Fruit fly (Drosophila melanogaster): ENCODE data around the gene CG44475.

Gene CG44475

DNA sequence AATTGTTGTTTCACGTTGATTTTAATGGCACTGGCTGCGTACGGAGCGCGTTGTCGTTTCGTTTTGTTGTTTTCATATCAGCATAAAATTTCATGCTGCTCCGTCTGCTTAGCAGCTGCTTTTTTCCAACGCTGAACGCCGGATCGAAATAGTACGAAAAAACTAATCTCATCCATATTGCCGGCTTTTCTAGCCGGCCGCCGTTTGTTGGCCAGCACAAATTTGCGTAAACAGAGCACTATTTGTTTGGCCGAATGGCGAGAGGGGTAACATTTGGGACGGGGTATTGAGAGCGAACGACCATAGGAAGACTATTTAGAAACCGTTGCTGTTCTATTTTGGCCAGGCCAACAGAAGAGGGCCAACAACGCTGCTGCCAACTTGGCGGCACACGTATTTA, 26.8 kb upstream of the CG44475 start (continued):
- TF ChIP-seq ara (GFP tag; IDR thresholded peaks at IDR 0.05) (no peak), CG14860 (GFP tag; IDR thresholded peaks at IDR 0.05; ENCODE audit: partially characterized antibody) (no peak), HLH3B (GFP tag; IDR thresholded peaks at IDR 0.05) (no peak), CG33557 (GFP tag; optimal IDR thresholded peaks at IDR 0.05) (no peak), scrt (GFP tag; optimal IDR thresholded peaks at IDR 0.05) (no peak), lab (GFP tag; optimal IDR thresholded peaks at IDR 0.05) (peak; percentile 61), CG4328 (GFP tag; optimal IDR thresholded peaks at IDR 0.05) (peak; percentile 18), gem (tag; optimal IDR thresholded peaks at IDR 0.05) (no peak), amos (GFP tag; IDR thresholded peaks at IDR 0.05; ENCODE audit: partially characterized antibody) (no peak; the same call in 1 of the 2 replicates), tup (GFP tag; optimal IDR thresholded peaks at IDR 0.05) (no peak), CG18011 (GFP tag; optimal IDR thresholded peaks at IDR 0.05) (no peak), Six4 (GFP tag; optimal IDR thresholded peaks at IDR 0.05) (no peak), yki (optimal IDR thresholded peaks at IDR 0.05) (no peak), grn (GFP tag; optimal IDR thresholded peaks at IDR 0.05) (no peak), CG12391 (tag; optimal IDR thresholded peaks at IDR 0.05) (no peak), Awh (GFP tag; IDR thresholded peaks at IDR 0.05) (no peak), CG11398 (GFP tag; optimal IDR thresholded peaks at IDR 0.05) (peak; percentile 12), sna (GFP tag; IDR thresholded peaks at IDR 0.05; ENCODE audit: partially characterized antibody) (no peak), vfl (GFP tag; optimal IDR thresholded peaks at IDR 0.05) (no peak), h (optimal IDR thresholded peaks at IDR 0.05) (no peak), CG4730 (GFP tag; IDR thresholded peaks at IDR 0.05) (no peak), CkIIα-i1 (GFP tag; IDR thresholded peaks at IDR 0.05) (no peak), z (GFP tag; IDR thresholded peaks at IDR 0.05) (no peak), HLH4C (GFP tag; IDR thresholded peaks at IDR 0.05; ENCODE audit: partially characterized antibody) (no peak), Nf-YC (tag; optimal IDR thresholded peaks at IDR 0.05) (peak; percentile 9), D19B (GFP tag; optimal IDR thresholded peaks at IDR 0.05) (no peak), CG5180 (GFP tag; optimal IDR thresholded peaks at IDR 0.05) (no peak), fru (optimal IDR thresholded peaks at IDR 0.05) (no peak), CG13894 (tag; optimal IDR thresholded peaks at IDR 0.05) (peak; percentile 39), CG6854 (GFP tag; optimal IDR thresholded peaks at IDR 0.05) (no peak), grau (tag; optimal IDR thresholded peaks at IDR 0.05) (peak; percentile 4), CG15696 (tag; optimal IDR thresholded peaks at IDR 0.05) (no peak), CrebB (tag; optimal IDR thresholded peaks at IDR 0.05) (no peak), fd102C (GFP tag; optimal IDR thresholded peaks at IDR 0.05) (no peak), E2f2 (GFP tag; IDR thresholded peaks at IDR 0.05) (no peak), Ada2b (GFP tag; IDR thresholded peaks at IDR 0.05) (no peak), CG33213 (GFP tag; optimal IDR thresholded peaks at IDR 0.05) (no peak), cad (GFP tag; optimal IDR thresholded peaks at IDR 0.05) (no peak), H2.0 (GFP tag; IDR thresholded peaks at IDR 0.05) (no peak), Optix (GFP tag; IDR thresholded peaks at IDR 0.05) (no peak), CG3995 (GFP tag; optimal IDR thresholded peaks at IDR 0.05) (no peak), CG8281 (tag; optimal IDR thresholded peaks at IDR 0.05) (no peak), Usf (GFP tag; optimal IDR thresholded peaks at IDR 0.05) (no peak), CG2120 (GFP tag; optimal IDR thresholded peaks at IDR 0.05) (peak; percentile 23), Trl (optimal IDR thresholded peaks at IDR 0.05) (peak in 1 of 2 experiments; percentile 13), Trl (GFP tag; optimal IDR thresholded peaks at IDR 0.05) (no peak), CG4617 (GFP tag; optimal IDR thresholded peaks at IDR 0.05; ENCODE audit: borderline replicate concordance) (no peak), ssp (GFP tag; IDR thresholded peaks at IDR 0.05) (no peak), MBD-R2 (GFP tag; IDR thresholded peaks at IDR 0.05) (no peak), CG17612 (GFP tag; IDR thresholded peaks at IDR 0.05) (no peak), dm (GFP tag; optimal IDR thresholded peaks at IDR 0.05) (no peak), cg (GFP tag; optimal IDR thresholded peaks at IDR 0.05) (no peak), Jarid2 (GFP tag; optimal IDR thresholded peaks at IDR 0.05) (no peak)

All from whole organism, embryonic.